Worm (Caenorhabditis elegans) whole organism, L4/young adult: ENCODE data around the gene Y32H12A.6.

Source experiments
- W03F9.2 ChIP-seq: fragments of 150-350 bp; optimal IDR thresholded peaks from 2 replicates; lab custom pipeline; 2014; ENCODE audit warnings: missing biosample characterization, missing genetic modification characterization
- him-1 ChIP-seq: sonication (generic microtip); optimal IDR thresholded peaks from 2 replicates; lab custom pipeline; 2016; ENCODE audit warnings: missing genotype, missing genetic modification reagents, missing genetic modification characterization, missing compliant biosample characterization

- no peak for TF ChIP-seq him-1 (tag; lab: Kevin White, UChicago)
- no peak for TF ChIP-seq W03F9.2 (tag; lab: Kevin White, UChicago)
Observed at ce11 chrIII:5421406-5421805, 39.4 kb upstream of the Y32H12A.6 start.
